Worm (Caenorhabditis elegans) whole organism, L4 larva: ENCODE results near the gene T26H5.9.

ENCODE experiments used
- D1046.2 ChIP-seq: fragments of 200-800 bp; sonication (Bioruptor generic); IDR thresholded peaks from 2 replicates; pipeline ENCODE4 v1.3.6; 2022; ENCODE audit warnings: missing genetic modification characterization, missing compliant biosample characterization
- F44E2.7 ChIP-seq: fragments of 200-800 bp; sonication (Bioruptor generic); IDR thresholded peaks from 2 replicates; pipeline ENCODE4 v2.1.2; 2022; ENCODE audit warnings: missing genetic modification characterization, missing compliant biosample characterization
- F49E8.2 ChIP-seq: sonication (generic microtip); optimal IDR thresholded peaks from 2 replicates; lab custom pipeline; 2016; ENCODE audit warnings: missing compliant biosample characterization, mild to moderate bottlenecking, missing genetic modification characterization, borderline replicate concordance
- T26A8.4 ChIP-seq: fragments of 200-800 bp; sonication (Bioruptor generic); IDR thresholded peaks from 2 replicates; pipeline ENCODE4 v1.3.6; 2022; ENCODE audit warnings: missing genetic modification characterization, missing compliant biosample characterization
- Y48G9A.11 ChIP-seq: fragments of 200-800 bp; sonication (Bioruptor generic); IDR thresholded peaks from 2 replicates; pipeline ENCODE4 v1.3.6; 2022; ENCODE audit warnings: missing genetic modification reagents, missing genetic modification characterization, missing compliant biosample characterization
- Y75B8A.6 ChIP-seq: fragments of 200-800 bp; sonication (Bioruptor generic); IDR thresholded peaks from 2 replicates; pipeline ENCODE4 v1.3.6; 2022; ENCODE audit warnings: missing genetic modification reagents, missing genetic modification characterization, missing compliant biosample characterization
- ZK337.2 ChIP-seq: fragments of 200-800 bp; sonication (Bioruptor generic); IDR thresholded peaks from 2 replicates; pipeline ENCODE4 v1.3.6; 2022; ENCODE audit warnings: missing genetic modification reagents, missing genetic modification characterization, missing compliant biosample characterization
- aha-1 ChIP-seq: fragments of 150-350 bp; peaks from one replicate; lab custom pipeline; 2014; ENCODE audit warnings: missing biosample characterization, missing genetic modification characterization
- arid-1 ChIP-seq: fragments of 200-800 bp; sonication (Bioruptor generic); conservative IDR thresholded peaks from 2 replicates; pipeline ENCODE4 v1.3.6; 2022; ENCODE audit warnings: missing genetic modification reagents, missing genetic modification characterization, missing compliant biosample characterization
- attf-4 ChIP-seq: sonication (generic microtip); optimal IDR thresholded peaks from 3 replicates; lab custom pipeline; 2017; ENCODE audit warnings: missing biosample characterization, missing genetic modification characterization
- ceh-32 ChIP-seq: sonication (generic microtip); optimal IDR thresholded peaks from 2 replicates; lab custom pipeline; 2016; ENCODE audit warnings: mild to moderate bottlenecking, missing genetic modification characterization, missing compliant biosample characterization; ENCODE audit not compliant: poor library complexity
- ceh-82 ChIP-seq: sonication (generic microtip); optimal IDR thresholded peaks from 2 replicates; lab custom pipeline; 2017; ENCODE audit warnings: missing biosample characterization, missing genetic modification characterization
- ctbp-1 ChIP-seq: fragments of 200-800 bp; sonication (Bioruptor generic); IDR thresholded peaks from 2 replicates; pipeline ENCODE4 v1.3.6; 2022; ENCODE audit warnings: missing genetic modification reagents, missing genetic modification characterization, missing compliant biosample characterization
- daf-12 ChIP-seq: fragments of 150-350 bp; optimal IDR thresholded peaks from 2 replicates; lab custom pipeline; 2014; ENCODE audit warnings: missing biosample characterization, missing genetic modification reagents, missing genetic modification characterization
- daf-16 ChIP-seq, 3 experiments: sonication (generic microtip); optimal IDR thresholded peaks; 2 replicates each; lab custom pipeline; 2016 to 2017; ENCODE audit warnings: missing genetic modification characterization in 3 of 3, missing genetic modification reagents in 3 of 3, mild to moderate bottlenecking in 2 of 3, missing compliant biosample characterization in 2 of 3, missing biosample characterization in 1 of 3, moderate library complexity in 1 of 3
- dmd-6 ChIP-seq: fragments of 200-800 bp; sonication (Bioruptor generic); IDR thresholded peaks from 2 replicates; pipeline ENCODE4 v1.3.6; 2022; ENCODE audit warnings: missing genetic modification reagents, missing genetic modification characterization, missing compliant biosample characterization
- dmd-8 ChIP-seq: fragments of 200-800 bp; sonication (Bioruptor generic); IDR thresholded peaks from 2 replicates; pipeline ENCODE4 v1.3.6; 2022; ENCODE audit warnings: missing genetic modification characterization, missing compliant biosample characterization
- dmd-9 ChIP-seq: fragments of 200-800 bp; sonication (Bioruptor generic); IDR thresholded peaks from 2 replicates; pipeline ENCODE4 v1.3.6; 2022; ENCODE audit warnings: missing genetic modification reagents, missing genetic modification characterization, missing compliant biosample characterization
- duxl-1 ChIP-seq: sonication (generic microtip); optimal IDR thresholded peaks from 2 replicates; lab custom pipeline; 2016; ENCODE audit warnings: mild to moderate bottlenecking, missing genetic modification characterization, moderate library complexity, missing compliant biosample characterization; ENCODE audit not compliant: poor library complexity
- egl-43 ChIP-seq: fragments of 200-800 bp; sonication (Bioruptor generic); IDR thresholded peaks from 2 replicates; pipeline ENCODE4 v1.3.6; 2022; ENCODE audit warnings: missing genetic modification reagents, missing genetic modification characterization, missing compliant biosample characterization
- hlh-11 ChIP-seq: fragments of 200-800 bp; sonication (Bioruptor generic); optimal IDR thresholded peaks from 2 replicates; lab custom pipeline; 2018; ENCODE audit warnings: mild to moderate bottlenecking, missing genetic modification characterization, missing compliant biosample characterization
- hmg-1.1 ChIP-seq: fragments of 200-800 bp; sonication (Bioruptor generic); IDR thresholded peaks from 2 replicates; pipeline ENCODE4 v1.3.6; 2022; ENCODE audit warnings: missing genetic modification reagents, missing genetic modification characterization, missing compliant biosample characterization
- lin-1 ChIP-seq: fragments of 200-800 bp; sonication (Bioruptor generic); IDR thresholded peaks from 2 replicates; pipeline ENCODE4 v1.3.6; 2022; ENCODE audit warnings: missing genetic modification reagents, missing genetic modification characterization, missing compliant biosample characterization
- lin-13 ChIP-seq: fragments of 150-350 bp; optimal IDR thresholded peaks from 2 replicates; lab custom pipeline; 2014; ENCODE audit warnings: missing biosample characterization, missing genetic modification reagents, missing genetic modification characterization
- lin-15B ChIP-seq: fragments of 150-350 bp; sonication (generic microtip); optimal IDR thresholded peaks from 3 replicates; lab custom pipeline; 2014; ENCODE audit warnings: missing biosample characterization, missing genetic modification characterization
- lin-38 ChIP-seq: fragments of 200-800 bp; sonication (Bioruptor generic); IDR thresholded peaks from 2 replicates; pipeline ENCODE4 v1.3.6; 2022; ENCODE audit warnings: missing genetic modification reagents, missing genetic modification characterization, missing compliant biosample characterization
- lir-3 ChIP-seq: sonication (generic microtip); optimal IDR thresholded peaks from 2 replicates; lab custom pipeline; 2016; ENCODE audit warnings: mild to moderate bottlenecking, missing genetic modification characterization, missing compliant biosample characterization
- mdt-29 ChIP-seq: fragments of 200-800 bp; sonication (Bioruptor generic); IDR thresholded peaks from 2 replicates; pipeline ENCODE4 v1.3.6; 2022; ENCODE audit warnings: missing genetic modification reagents, missing genetic modification characterization, missing compliant biosample characterization
- mxl-2 ChIP-seq: fragments of 200-800 bp; sonication (Bioruptor generic); conservative IDR thresholded peaks from 2 replicates; pipeline ENCODE4 v1.3.6; 2022; ENCODE audit warnings: missing genetic modification reagents, missing genetic modification characterization, missing compliant biosample characterization
- mxl-3 ChIP-seq: fragments of 200-800 bp; sonication (Bioruptor generic); optimal IDR thresholded peaks from 2 replicates; lab custom pipeline; 2018; ENCODE audit warnings: mild to moderate bottlenecking, missing genetic modification characterization, missing compliant biosample characterization
- nhr-102 ChIP-seq: sonication (generic microtip); optimal IDR thresholded peaks from 2 replicates; lab custom pipeline; 2016; ENCODE audit warnings: mild to moderate bottlenecking, missing genetic modification characterization, moderate library complexity, missing compliant biosample characterization
- nhr-111 ChIP-seq: fragments of 200-800 bp; sonication (Bioruptor generic); optimal IDR thresholded peaks from 2 replicates; lab custom pipeline; 2018; ENCODE audit warnings: mild to moderate bottlenecking, missing genetic modification characterization, missing compliant biosample characterization
- nhr-28 ChIP-seq: fragments of 150-350 bp; optimal IDR thresholded peaks from 2 replicates; lab custom pipeline; 2014; ENCODE audit warnings: missing biosample characterization, missing genetic modification characterization
- nhr-41 ChIP-seq: fragments of 200-800 bp; sonication (Bioruptor generic); IDR thresholded peaks from 2 replicates; pipeline ENCODE4 v1.3.6; 2022; ENCODE audit warnings: missing genetic modification reagents, missing genetic modification characterization, missing compliant biosample characterization
- nhr-42 ChIP-seq: fragments of 200-800 bp; sonication (Bioruptor generic); IDR thresholded peaks from 2 replicates; pipeline ENCODE4 v1.3.6; 2022; ENCODE audit warnings: missing genetic modification characterization, missing compliant biosample characterization
- nhr-76 ChIP-seq: fragments of 150-350 bp; optimal IDR thresholded peaks from 2 replicates; lab custom pipeline; 2014; ENCODE audit warnings: missing biosample characterization, missing genetic modification characterization
- nhr-77 ChIP-seq: fragments of 150-350 bp; optimal IDR thresholded peaks from 2 replicates; lab custom pipeline; 2014; ENCODE audit warnings: missing biosample characterization, missing genetic modification characterization
- pqm-1 ChIP-seq: sonication (generic microtip); optimal IDR thresholded peaks from 2 replicates; lab custom pipeline; 2017; ENCODE audit warnings: missing biosample characterization, missing genetic modification characterization
- sdz-12 ChIP-seq: fragments of 200-800 bp; sonication (Bioruptor generic); optimal IDR thresholded peaks from 2 replicates; lab custom pipeline; 2018; ENCODE audit warnings: mild to moderate bottlenecking, missing genetic modification characterization, missing compliant biosample characterization
- set-16 ChIP-seq: fragments of 200-800 bp; sonication (Bioruptor generic); IDR thresholded peaks from 2 replicates; pipeline ENCODE4 v1.3.6; 2022; ENCODE audit warnings: missing genetic modification reagents, missing genetic modification characterization, missing compliant biosample characterization
- snpc-1.2 ChIP-seq: fragments of 200-800 bp; sonication (Bioruptor generic); IDR thresholded peaks from 2 replicates; pipeline ENCODE4 v1.3.6; 2022; ENCODE audit warnings: missing genetic modification reagents, missing genetic modification characterization, missing compliant biosample characterization
- snpc-4 ChIP-seq: fragments of 150-350 bp; optimal IDR thresholded peaks from 2 replicates; lab custom pipeline; 2014; ENCODE audit warnings: missing biosample characterization, missing genetic modification characterization
- unc-39 ChIP-seq: sonication (generic microtip); optimal IDR thresholded peaks from 2 replicates; lab custom pipeline; 2017; ENCODE audit warnings: missing biosample characterization, missing genetic modification characterization
- vab-7 ChIP-seq: fragments of 200-800 bp; sonication (Bioruptor generic); IDR thresholded peaks from 2 replicates; pipeline ENCODE4 v1.3.6; 2022; ENCODE audit warnings: missing genetic modification reagents, missing genetic modification characterization, missing compliant biosample characterization
- zag-1 ChIP-seq: fragments of 150-350 bp; optimal IDR thresholded peaks from 2 replicates; lab custom pipeline; 2014; ENCODE audit warnings: missing biosample characterization, missing genetic modification characterization

T26H5.9 gene

ce11 chrV:15459088-15459487 lies 14.4 kb downstream of the T26H5.9 start, which contains the start of gene str-71:
Gene str-71, minus strand, starts transcription at chrV:15459188.
- TF ChIP-seq dmd-8 (GFP tag; lab: Robert Waterston, UW) (no peak), F49E8.2 (tag; lab: Kevin White, UChicago) (no peak), aha-1 (peak; percentile 83)

ce11 chrV:15464402-15464801 lies 19.7 kb downstream of the T26H5.9 start, which contains the start of gene rocf-1:
Gene rocf-1, minus strand, starts transcription at chrV:15464502.
- no peak for TF ChIP-seq hmg-1.1 (GFP tag; lab: Robert Waterston, UW)
- 0 out of 2 replicates have a peak, but pooled peaks have one; percentile 31 for TF ChIP-seq dmd-8 (GFP tag; lab: Robert Waterston, UW)
- TF ChIP-seq vab-7 (GFP tag; lab: Robert Waterston, UW), result no peak
- no peak for TF ChIP-seq egl-43 (GFP tag; lab: Robert Waterston, UW)
- no peak for TF ChIP-seq nhr-102
- TF ChIP-seq daf-12 (tag; lab: Kevin White, UChicago), result no peak
- no peak for TF ChIP-seq Y48G9A.11 (GFP tag; lab: Robert Waterston, UW)

- TF ChIP-seq ctbp-1 (GFP tag; lab: Robert Waterston, UW) (peak; percentile 94), sdz-12 (GFP tag; lab: Kevin White, UChicago) (peak; percentile 92), lin-38 (GFP tag; lab: Robert Waterston, UW) (peak; percentile 89), snpc-4 (tag; lab: Kevin White, UChicago) (peak; percentile 27), nhr-77 (no peak), lin-1 (GFP tag; lab: Robert Waterston, UW) (peak; percentile 92), nhr-28 (tag; lab: Kevin White, UChicago) (peak; percentile 74), T26A8.4 (GFP tag; lab: Robert Waterston, UW) (peak; percentile 95), dmd-6 (GFP tag; lab: Robert Waterston, UW) (peak; percentile 94), egl-43 (GFP tag; lab: Robert Waterston, UW) (peak; percentile 97), lin-13 (GFP tag; lab: Kevin White, UChicago) (peak; percentile 93), nhr-76 (peak; percentile 12), arid-1 (peak; percentile 92), aha-1 (no peak), hlh-11 (peak; percentile 89), nhr-41 (peak; percentile 91), mxl-3 (GFP tag; lab: Kevin White, UChicago) (peak; percentile 76), F44E2.7 (GFP tag; lab: Robert Waterston, UW) (peak; percentile 95), pqm-1 (no peak), set-16 (GFP tag; lab: Robert Waterston, UW) (peak; percentile 63; the same call in 1 of the 2 replicates), dmd-9 (GFP tag; lab: Robert Waterston, UW) (peak; percentile 95), duxl-1 (tag; lab: Kevin White, UChicago) (peak; percentile 92), ZK337.2 (peak; percentile 60), mxl-2 (peak; percentile 85), snpc-1.2 (GFP tag; lab: Robert Waterston, UW) (peak; percentile 92), mdt-29 (GFP tag; lab: Robert Waterston, UW) (peak; percentile 93), Y75B8A.6 (GFP tag; lab: Robert Waterston, UW) (peak; percentile 91), zag-1 (no peak), daf-16 (GFP tag; optimal IDR thresholded peaks at IDR 0.05; lab: Kevin White, UChicago) (peak; percentile 91 to 96), daf-16 (tag; optimal IDR thresholded peaks at IDR 0.05; lab: Kevin White, UChicago) (peak; percentile 84), ceh-32 (peak; percentile 74), nhr-102 (no peak), hmg-1.1 (GFP tag; lab: Robert Waterston, UW) (peak; percentile 97), attf-4 (peak; percentile 26), lin-15B (tag; lab: Kevin White, UChicago) (no peak), nhr-42 (GFP tag; lab: Robert Waterston, UW) (peak; percentile 94), D1046.2 (GFP tag; lab: Robert Waterston, UW) (peak; percentile 93), nhr-111 (GFP tag; lab: Kevin White, UChicago) (peak; percentile 86), ceh-82 (no peak), lir-3 (tag; lab: Kevin White, UChicago) (peak; percentile 90), unc-39 (tag; lab: Kevin White, UChicago) (no peak)
Observed at ce11 chrV:15465032-15465727, 20.5 kb downstream of the T26H5.9 start, which contains the start of gene pqn-71. Gene pqn-71, plus strand, starts transcription at chrV:15465677.
